Worm (Caenorhabditis elegans) whole organism, L1 larva: ENCODE results near the gene idpb-3.

Source experiments
- C16A3.4 ChIP-seq: fragments of 150-350 bp; optimal IDR thresholded peaks from 2 replicates; lab custom pipeline; 2014; ENCODE audit warnings: missing biosample characterization, missing genetic modification characterization
- F16B12.6 ChIP-seq: fragments of 150-350 bp; optimal IDR thresholded peaks from 2 replicates; lab custom pipeline; 2014; ENCODE audit warnings: missing biosample characterization, missing genetic modification characterization
- Y116A8C.19 ChIP-seq: sonication (generic microtip); optimal IDR thresholded peaks from 2 replicates; lab custom pipeline; 2016; ENCODE audit warnings: missing compliant biosample characterization, missing genetic modification characterization, borderline replicate concordance
- aly-2 ChIP-seq: fragments of 150-350 bp; optimal IDR thresholded peaks from 2 replicates; lab custom pipeline; 2014; ENCODE audit warnings: missing biosample characterization, missing genetic modification characterization
- blmp-1 ChIP-seq: fragments of 150-350 bp; optimal IDR thresholded peaks from 2 replicates; lab custom pipeline; 2014; ENCODE audit warnings: missing biosample characterization, missing genetic modification characterization
- ceh-8 ChIP-seq: fragments of 200-800 bp; sonication (Bioruptor generic); optimal IDR thresholded peaks from 2 replicates; lab custom pipeline; 2018; ENCODE audit warnings: mild to moderate bottlenecking, missing genetic modification characterization, moderate library complexity, missing compliant biosample characterization
- ceh-82 ChIP-seq, 3 experiments: fragments of 150-350 bp in 1 of 3; sonication (generic microtip) in 2 of 3; optimal IDR thresholded peaks; 2 replicates each; lab custom pipeline; 2014 to 2017; ENCODE audit warnings: missing biosample characterization in 3 of 3, missing genetic modification characterization in 3 of 3
- dpl-1 ChIP-seq, 3 experiments: fragments of 150-350 bp in 2 of 3; sonication (generic microtip) in 1 of 3; optimal IDR thresholded peaks; 2 replicates each; lab custom pipeline; 2014 to 2017; ENCODE audit warnings: missing biosample characterization in 3 of 3, missing genetic modification characterization in 3 of 3, missing genetic modification reagents in 3 of 3
- dsc-1 ChIP-seq: sonication (generic microtip); optimal IDR thresholded peaks from 2 replicates; lab custom pipeline; 2016; ENCODE audit warnings: mild to moderate bottlenecking, missing genetic modification characterization, missing compliant biosample characterization
- efl-1 ChIP-seq, 4 experiments: fragments of 150-350 bp; optimal IDR thresholded peaks in 3 of 4; peaks in 1 of 4; 1 replicate in 1 of 4; 2 replicates in 3 of 4; lab custom pipeline; 2014; ENCODE audit warnings: missing biosample characterization in 2 of 4, missing genetic modification characterization in 2 of 4, missing genetic modification reagents in 2 of 4
- egl-13 ChIP-seq: sonication (generic microtip); optimal IDR thresholded peaks from 2 replicates; lab custom pipeline; 2016; ENCODE audit warnings: missing genotype, missing genetic modification reagents, missing genetic modification characterization, missing compliant biosample characterization
- elt-2 ChIP-seq: sonication (generic microtip); optimal IDR thresholded peaks from 2 replicates; lab custom pipeline; 2016; ENCODE audit warnings: missing genetic modification characterization, mild to moderate bottlenecking, inconsistent platforms, missing compliant biosample characterization, missing genetic modification reagents
- elt-3 ChIP-seq, 6 experiments: fragments of 150-350 bp in 1 of 6; sonication (generic microtip); optimal IDR thresholded peaks; 2 replicates each; lab custom pipeline; 2017 to 2018; ENCODE audit warnings: missing biosample characterization in 6 of 6, missing genetic modification characterization in 6 of 6, inconsistent platforms in 1 of 6
- ets-5 ChIP-seq: fragments of 200-800 bp; sonication (Bioruptor generic); IDR thresholded peaks from 2 replicates; pipeline ENCODE4 v1.3.6; 2022; ENCODE audit warnings: missing genetic modification characterization, missing compliant biosample characterization
- fkh-4 ChIP-seq: sonication (generic microtip); optimal IDR thresholded peaks from 2 replicates; lab custom pipeline; 2016; ENCODE audit warnings: missing compliant biosample characterization, missing genetic modification characterization, borderline replicate concordance
- fkh-8 ChIP-seq: sonication (generic microtip); optimal IDR thresholded peaks from 2 replicates; lab custom pipeline; 2016; ENCODE audit warnings: mild to moderate bottlenecking, missing genetic modification characterization, missing compliant biosample characterization
- fos-1 ChIP-seq: fragments of 150-350 bp; optimal IDR thresholded peaks from 2 replicates; lab custom pipeline; 2014; ENCODE audit warnings: missing biosample characterization, missing genetic modification characterization
- hlh-4 ChIP-seq: sonication (generic microtip); optimal IDR thresholded peaks from 2 replicates; lab custom pipeline; 2016; ENCODE audit warnings: mild to moderate bottlenecking, missing genetic modification characterization, missing compliant biosample characterization
- irx-1 ChIP-seq: sonication (generic microtip); optimal IDR thresholded peaks from 2 replicates; lab custom pipeline; 2016; ENCODE audit warnings: missing genetic modification characterization, missing compliant biosample characterization
- lin-14 ChIP-seq: fragments of 200-800 bp; sonication (Bioruptor generic); optimal IDR thresholded peaks from 2 replicates; lab custom pipeline; 2018; ENCODE audit warnings: mild to moderate bottlenecking, missing genetic modification characterization, moderate library complexity, missing compliant biosample characterization
- lin-35 ChIP-seq, 2 experiments: fragments of 150-350 bp; optimal IDR thresholded peaks; 2 replicates each; lab custom pipeline; 2014; ENCODE audit warnings: missing biosample characterization in 2 of 2, missing genetic modification characterization in 2 of 2, missing genetic modification reagents in 2 of 2
- lsy-2 ChIP-seq, 2 experiments: fragments of 150-350 bp; optimal IDR thresholded peaks; 2 replicates each; lab custom pipeline; 2014; ENCODE audit warnings: missing biosample characterization in 2 of 2, missing genetic modification characterization in 2 of 2
- mab-9 ChIP-seq: fragments of 200-800 bp; sonication (Bioruptor generic); IDR thresholded peaks from 2 replicates; pipeline ENCODE4 v1.3.6; 2022; ENCODE audit warnings: missing genetic modification reagents, missing genetic modification characterization, missing compliant biosample characterization
- mdl-1 ChIP-seq, 2 experiments: fragments of 150-350 bp; optimal IDR thresholded peaks; 2 replicates each; lab custom pipeline; 2014 to 2017; ENCODE audit warnings: missing biosample characterization in 2 of 2, missing genetic modification characterization in 2 of 2, inconsistent platforms in 1 of 2
- mef-2 ChIP-seq: fragments of 150-350 bp; optimal IDR thresholded peaks from 2 replicates; lab custom pipeline; 2014; ENCODE audit warnings: missing biosample characterization, missing genetic modification characterization
- mep-1 ChIP-seq: fragments of 150-350 bp; optimal IDR thresholded peaks from 2 replicates; lab custom pipeline; 2014; ENCODE audit warnings: missing biosample characterization, missing genetic modification characterization
- nhr-11 ChIP-seq: fragments of 150-350 bp; optimal IDR thresholded peaks from 2 replicates; lab custom pipeline; 2014; ENCODE audit warnings: missing biosample characterization, missing genetic modification characterization
- nhr-20 ChIP-seq: sonication (generic microtip); optimal IDR thresholded peaks from 2 replicates; lab custom pipeline; 2016; ENCODE audit warnings: mild to moderate bottlenecking, missing genetic modification characterization, missing compliant biosample characterization
- nhr-28 ChIP-seq: fragments of 150-350 bp; optimal IDR thresholded peaks from 2 replicates; lab custom pipeline; 2014; ENCODE audit warnings: missing biosample characterization, missing genetic modification characterization
- nhr-47 ChIP-seq: sonication (generic microtip); optimal IDR thresholded peaks from 2 replicates; lab custom pipeline; 2016; ENCODE audit warnings: mild to moderate bottlenecking, missing genetic modification characterization, moderate library complexity, missing compliant biosample characterization
- nhr-71 ChIP-seq: sonication (generic microtip); optimal IDR thresholded peaks from 2 replicates; lab custom pipeline; 2016; ENCODE audit warnings: mild to moderate bottlenecking, missing genetic modification characterization, moderate library complexity, missing compliant biosample characterization
- nhr-77 ChIP-seq: fragments of 150-350 bp; optimal IDR thresholded peaks from 2 replicates; lab custom pipeline; 2014; ENCODE audit warnings: missing biosample characterization, missing genetic modification characterization
- nhr-84 ChIP-seq: sonication (generic microtip); optimal IDR thresholded peaks from 2 replicates; lab custom pipeline; 2017; ENCODE audit warnings: missing biosample characterization, missing genetic modification characterization
- nhr-85 ChIP-seq: sonication (generic microtip); peaks from one replicate; lab custom pipeline; 2016; ENCODE audit warnings: missing genetic modification characterization, inconsistent platforms, missing compliant biosample characterization
- rnt-1 ChIP-seq: sonication (generic microtip); optimal IDR thresholded peaks from 2 replicates; lab custom pipeline; 2016; ENCODE audit warnings: mild to moderate bottlenecking, missing genetic modification characterization, moderate library complexity, missing compliant biosample characterization
- skn-1 ChIP-seq: fragments of 150-350 bp; optimal IDR thresholded peaks from 2 replicates; lab custom pipeline; 2014; ENCODE audit warnings: missing biosample characterization, missing genetic modification characterization
- snpc-4 ChIP-seq: fragments of 150-350 bp; optimal IDR thresholded peaks from 2 replicates; lab custom pipeline; 2014; ENCODE audit warnings: missing biosample characterization, missing genetic modification characterization
- snu-23 ChIP-seq: sonication (generic microtip); optimal IDR thresholded peaks from 2 replicates; lab custom pipeline; 2016; ENCODE audit warnings: missing genetic modification characterization, missing compliant biosample characterization
- sptf-1 ChIP-seq: fragments of 150-350 bp; optimal IDR thresholded peaks from 2 replicates; lab custom pipeline; 2014; ENCODE audit warnings: missing biosample characterization, missing genetic modification characterization
- sup-37 ChIP-seq: fragments of 200-800 bp; sonication (Bioruptor generic); optimal IDR thresholded peaks from 2 replicates; lab custom pipeline; 2018; ENCODE audit warnings: mild to moderate bottlenecking, missing genetic modification characterization, missing compliant biosample characterization
- swsn-7 ChIP-seq: sonication (generic microtip); optimal IDR thresholded peaks from 2 replicates; lab custom pipeline; 2016; ENCODE audit warnings: missing genetic modification characterization, missing compliant biosample characterization
- tbx-2 ChIP-seq: sonication (generic microtip); optimal IDR thresholded peaks from 2 replicates; lab custom pipeline; 2016; ENCODE audit warnings: missing genetic modification characterization, missing compliant biosample characterization
- unc-130 ChIP-seq: fragments of 150-350 bp; optimal IDR thresholded peaks from 2 replicates; lab custom pipeline; 2017; ENCODE audit warnings: missing biosample characterization, missing genetic modification characterization, inconsistent platforms
- unc-62 ChIP-seq: fragments of 150-350 bp; optimal IDR thresholded peaks from 2 replicates; lab custom pipeline; 2014; ENCODE audit warnings: missing biosample characterization, missing genetic modification reagents, missing genetic modification characterization
- unc-86 ChIP-seq: sonication (generic microtip); optimal IDR thresholded peaks from 2 replicates; lab custom pipeline; 2016; ENCODE audit warnings: missing genetic modification characterization, missing compliant biosample characterization
- vab-15 ChIP-seq: sonication (generic microtip); optimal IDR thresholded peaks from 2 replicates; lab custom pipeline; 2017; ENCODE audit warnings: missing genotype, mild to moderate bottlenecking, missing genetic modification characterization, missing compliant biosample characterization
- xbp-1 ChIP-seq: sonication (generic microtip); optimal IDR thresholded peaks from 2 replicates; lab custom pipeline; 2016; ENCODE audit warnings: missing genetic modification characterization, missing compliant biosample characterization
- zag-1 ChIP-seq: fragments of 150-350 bp; optimal IDR thresholded peaks from 2 replicates; lab custom pipeline; 2014; ENCODE audit warnings: missing biosample characterization, missing genetic modification characterization
- zip-4 ChIP-seq: fragments of 200-800 bp; sonication (Bioruptor generic); optimal IDR thresholded peaks from 2 replicates; lab custom pipeline; 2018; ENCODE audit warnings: mild to moderate bottlenecking, missing genetic modification characterization, moderate library complexity, missing compliant biosample characterization

Gene idpb-3

ce11 chrII:5092362-5093281 lies 9.0 kb downstream of the idpb-3 start, which contains the start of gene C04G6.2:
Gene C04G6.2 (plus strand): TSS chrII:5093231.
- TF ChIP-seq ets-5 (no peak), swsn-7 (peak; percentile 40), sptf-1 (tag; lab: Kevin White, UChicago) (no peak), lin-14 (GFP tag; lab: Kevin White, UChicago) (peak; percentile 94), nhr-47 (tag; lab: Kevin White, UChicago) (peak; percentile 45), nhr-20 (tag; lab: Kevin White, UChicago) (peak; percentile 74), fos-1 (tag; lab: Kevin White, UChicago) (peak; percentile 30), unc-130 (tag; lab: Kevin White, UChicago) (peak; percentile 29), snu-23 (GFP tag; lab: Kevin White, UChicago) (peak; percentile 73), sup-37 (GFP tag; lab: Kevin White, UChicago) (no peak), nhr-11 (tag; lab: Kevin White, UChicago) (no peak), nhr-77 (tag; lab: Kevin White, UChicago) (peak; percentile 32), efl-1 (optimal IDR thresholded peaks at IDR 0.05; lab: Kevin White, UChicago) (peak; percentile 52 to 65), efl-1 (GFP tag; optimal IDR thresholded peaks at IDR 0.05 in 1 of 2; lab: Kevin White, UChicago) (peak; percentile 31 to 94), mep-1 (tag; lab: Kevin White, UChicago) (peak; percentile 53), elt-2 (tag; lab: Kevin White, UChicago) (peak; percentile 78), blmp-1 (peak; percentile 69), F16B12.6 (peak; percentile 24), lin-35 (GFP tag; optimal IDR thresholded peaks at IDR 0.05; lab: Kevin White, UChicago) (peak; percentile 37 to 45), elt-3 (tag; optimal IDR thresholded peaks at IDR 0.05; lab: Kevin White, UChicago) (peak in 1 of 6 experiments; percentile 46), hlh-4 (no peak), egl-13 (tag; lab: Kevin White, UChicago) (no peak), nhr-71 (tag; lab: Kevin White, UChicago) (peak; percentile 72), ceh-82 (tag; optimal IDR thresholded peaks at IDR 0.05; lab: Kevin White, UChicago) (peak in 2 of 3 experiments; percentile 16 to 45), snpc-4 (tag; lab: Kevin White, UChicago) (peak; percentile 29), irx-1 (tag; lab: Kevin White, UChicago) (no peak), unc-62 (GFP tag; lab: Kevin White, UChicago) (no peak), mef-2 (tag; lab: Kevin White, UChicago) (no peak), nhr-84 (tag; lab: Kevin White, UChicago) (no peak), vab-15 (no peak), nhr-85 (tag; lab: Kevin White, UChicago) (peak; percentile 67), dsc-1 (tag; lab: Kevin White, UChicago) (peak; percentile 18), lsy-2 (tag; optimal IDR thresholded peaks at IDR 0.05; lab: Kevin White, UChicago) (peak; percentile 44 to 62), zag-1 (tag; lab: Kevin White, UChicago) (no peak), skn-1 (tag; lab: Kevin White, UChicago) (peak; percentile 32), mdl-1 (tag; optimal IDR thresholded peaks at IDR 0.05; lab: Kevin White, UChicago) (peak in 1 of 2 experiments; percentile 74), xbp-1 (peak; percentile 11), ceh-8 (no peak), tbx-2 (tag; lab: Kevin White, UChicago) (peak; percentile 65), rnt-1 (tag; lab: Kevin White, UChicago) (peak; percentile 47), unc-86 (tag; lab: Kevin White, UChicago) (peak; percentile 16), mab-9 (GFP tag; lab: Robert Waterston, UW) (no peak), fkh-8 (tag; lab: Kevin White, UChicago) (peak; percentile 41), fkh-4 (tag; lab: Kevin White, UChicago) (no peak), zip-4 (GFP tag; lab: Kevin White, UChicago) (no peak), aly-2 (no peak), Y116A8C.19 (tag; lab: Kevin White, UChicago) (no peak), nhr-28 (tag; lab: Kevin White, UChicago) (no peak), C16A3.4 (tag; lab: Kevin White, UChicago) (no peak), dpl-1 (GFP tag; optimal IDR thresholded peaks at IDR 0.05; lab: Kevin White, UChicago) (peak; percentile 10 to 56 (median 35))
- TF ChIP-seq, all 84 proteins: peak for 29
